Worm (Caenorhabditis elegans): ENCODE results near the gene let-19.

Gene let-19

ce11 chrII:8742006-8742847 is 28.5 kb upstream of the let-19 start:
- TF ChIP-seq php-3 (GFP tag; IDR thresholded peaks at IDR 0.05) = peak; percentile 59
- peak; percentile 91 to 92 for TF ChIP-seq mdl-1 (tag; optimal IDR thresholded peaks at IDR 0.05)
- peak in 1 of 2 experiments; percentile 99 for TF ChIP-seq unc-62 (GFP tag; optimal IDR thresholded peaks at IDR 0.05 in 1 of 2)
- no peak for TF ChIP-seq unc-62 (tag; optimal IDR thresholded peaks at IDR 0.05)
- no peak for TF ChIP-seq zag-1 (tag; optimal IDR thresholded peaks at IDR 0.05)
- TF ChIP-seq jun-1 (tag; optimal IDR thresholded peaks at IDR 0.05) = no peak
- TF ChIP-seq nhr-77 (tag; optimal IDR thresholded peaks at IDR 0.05) = peak; percentile 30
- no peak for TF ChIP-seq tag-97 (GFP tag; IDR thresholded peaks at IDR 0.05)
- TF ChIP-seq pqm-1 (tag; optimal IDR thresholded peaks at IDR 0.05) = no peak
- TF ChIP-seq ceh-28 (tag; optimal IDR thresholded peaks at IDR 0.05) = no peak
- TF ChIP-seq ceh-32 (tag; optimal IDR thresholded peaks at IDR 0.05; ENCODE audit: poor library complexity) = no peak
- TF ChIP-seq lin-1 (GFP tag; IDR thresholded peaks at IDR 0.05) = peak; percentile 74
- TF ChIP-seq lin-38 (GFP tag; IDR thresholded peaks at IDR 0.05) = no peak
- no peak for TF ChIP-seq arid-1 (GFP tag; conservative IDR thresholded peaks at IDR 0.05)
- peak; percentile 68 for TF ChIP-seq dve-1 (tag; optimal IDR thresholded peaks at IDR 0.05; ENCODE audit: insufficient read depth)
- TF ChIP-seq daf-16 (GFP tag; optimal IDR thresholded peaks at IDR 0.05) = no peak
- TF ChIP-seq daf-16 (tag; optimal IDR thresholded peaks at IDR 0.05) = peak; percentile 76
- TF ChIP-seq fkh-10 (GFP tag; optimal IDR thresholded peaks at IDR 0.05) = no peak
- TF ChIP-seq F37D6.2 (tag; optimal IDR thresholded peaks at IDR 0.05) = no peak
- no peak for TF ChIP-seq D1046.2 (GFP tag; IDR thresholded peaks at IDR 0.05)
- peak; percentile 97 for TF ChIP-seq nhr-11 (tag; optimal IDR thresholded peaks at IDR 0.05)
- no peak for TF ChIP-seq F26F4.8 (GFP tag; conservative IDR thresholded peaks at IDR 0.05)
- TF ChIP-seq madf-5 (GFP tag; IDR thresholded peaks at IDR 0.05) = no peak
- no peak for TF ChIP-seq daf-12 (tag; optimal IDR thresholded peaks at IDR 0.05)
- no peak for TF ChIP-seq lir-3 (tag; optimal IDR thresholded peaks at IDR 0.05)
- no peak for TF ChIP-seq dmd-9 (GFP tag; IDR thresholded peaks at IDR 0.05)
- TF ChIP-seq snpc-1.2 (GFP tag; IDR thresholded peaks at IDR 0.05) = no peak
- peak; percentile 34 for TF ChIP-seq mep-1 (tag; optimal IDR thresholded peaks at IDR 0.05)
- TF ChIP-seq rbr-2 (tag; optimal IDR thresholded peaks at IDR 0.05) = peak; percentile 1
- peak; percentile 66 for TF ChIP-seq nhr-25 (tag; optimal IDR thresholded peaks at IDR 0.05; ENCODE audit: borderline replicate concordance, insufficient read depth)
- no peak for TF ChIP-seq nhr-42 (GFP tag; IDR thresholded peaks at IDR 0.05)
- peak; percentile 77 for TF ChIP-seq tra-1 (GFP tag; IDR thresholded peaks at IDR 0.05)
- no peak for TF ChIP-seq mxl-2 (GFP tag; conservative IDR thresholded peaks at IDR 0.05)
- no peak for TF ChIP-seq set-16 (GFP tag; IDR thresholded peaks at IDR 0.05)
- no peak for TF ChIP-seq sdz-12 (GFP tag; optimal IDR thresholded peaks at IDR 0.05)
- TF ChIP-seq F44E2.7 (GFP tag; IDR thresholded peaks at IDR 0.05) = no peak
- TF ChIP-seq mxl-3 (GFP tag; optimal IDR thresholded peaks at IDR 0.05) = peak; percentile 94
- TF ChIP-seq dpl-1 (GFP tag; optimal IDR thresholded peaks at IDR 0.05) = peak; percentile 20
- peak; percentile 15 for TF ChIP-seq lin-13 (GFP tag; optimal IDR thresholded peaks at IDR 0.05)
- TF ChIP-seq lsy-2 (tag; optimal IDR thresholded peaks at IDR 0.05) = peak in 1 of 2 experiments; percentile 58
- no peak for TF ChIP-seq R02D3.7 (tag; optimal IDR thresholded peaks at IDR 0.05)
- TF ChIP-seq spr-1 (tag; optimal IDR thresholded peaks at IDR 0.05) = no peak
- TF ChIP-seq lin-39 (tag; optimal IDR thresholded peaks at IDR 0.05) = no peak
- no peak for TF ChIP-seq ZK546.5 (tag; optimal IDR thresholded peaks at IDR 0.05)
- TF ChIP-seq aly-2 (tag; optimal IDR thresholded peaks at IDR 0.05) = no peak
- TF ChIP-seq unc-39 (tag; optimal IDR thresholded peaks at IDR 0.05) = no peak
- no peak for TF ChIP-seq duxl-1 (tag; optimal IDR thresholded peaks at IDR 0.05; ENCODE audit: poor library complexity)
- peak; percentile 15 for TF ChIP-seq mes-2 (tag; optimal IDR thresholded peaks at IDR 0.05; ENCODE audit: poor library complexity, severe bottlenecking)
- TF ChIP-seq aha-1 (tag) = peak; percentile 99
- TF ChIP-seq cey-2 (tag; optimal IDR thresholded peaks at IDR 0.05; ENCODE audit: borderline replicate concordance, insufficient read depth) = peak; percentile 74

Measured in whole organism, L4 larva.